Worm (Caenorhabditis elegans) whole organism, young adult: ENCODE measurements around the gene srg-65.

Experiments
- F49E8.2 ChIP-seq: sonication (generic microtip); optimal IDR thresholded peaks from 3 replicates; lab custom pipeline; 2017; ENCODE audit warnings: missing genetic modification characterization, mild to moderate bottlenecking, missing compliant biosample characterization, antibody characterized with exemption, moderate library complexity; ENCODE audit not compliant: insufficient read depth
- K12H6.12 ChIP-seq: fragments of 200-800 bp; sonication (Bioruptor generic); optimal IDR thresholded peaks from 2 replicates; lab custom pipeline; 2018; ENCODE audit warnings: mild to moderate bottlenecking, missing genetic modification characterization, missing compliant biosample characterization
- Y95B8A.8 ChIP-seq: fragments of 200-800 bp; sonication (Bioruptor generic); IDR thresholded peaks from 2 replicates; pipeline ENCODE4 v1.3.6; 2022; ENCODE audit warnings: missing genetic modification reagents, missing genetic modification characterization, missing compliant biosample characterization
- ama-1 ChIP-seq, 3 experiments: fragments of 150-350 bp in 1 of 3; sonication (generic microtip) in 2 of 3; optimal IDR thresholded peaks; 2 replicates each; lab custom pipeline; 2014 to 2018; ENCODE audit warnings: missing biosample characterization in 2 of 3, missing genetic modification characterization in 2 of 3, missing genetic modification reagents in 2 of 3
- ccch-3 ChIP-seq: fragments of 200-800 bp; sonication (Bioruptor generic); optimal IDR thresholded peaks from 2 replicates; lab custom pipeline; 2018; ENCODE audit warnings: mild to moderate bottlenecking, missing genetic modification characterization, missing compliant biosample characterization
- ceh-58 ChIP-seq: fragments of 200-800 bp; sonication (Bioruptor generic); IDR thresholded peaks from 2 replicates; pipeline ENCODE4 v1.3.6; 2022; ENCODE audit warnings: missing genetic modification characterization, missing compliant biosample characterization
- dpff-1 ChIP-seq: sonication (generic microtip); optimal IDR thresholded peaks from 2 replicates; lab custom pipeline; 2017; ENCODE audit warnings: mild to moderate bottlenecking, missing genetic modification characterization, missing compliant biosample characterization
- egl-44 ChIP-seq: fragments of 200-800 bp; sonication (Bioruptor generic); IDR thresholded peaks from 2 replicates; pipeline ENCODE4 v1.3.6; 2022; ENCODE audit warnings: missing genetic modification reagents, missing genetic modification characterization, missing compliant biosample characterization
- hlh-12 ChIP-seq: sonication (generic microtip); optimal IDR thresholded peaks from 2 replicates; lab custom pipeline; 2016; ENCODE audit warnings: missing genetic modification characterization, missing compliant biosample characterization
- ztf-3 ChIP-seq: fragments of 200-800 bp; sonication (Bioruptor generic); optimal IDR thresholded peaks from 2 replicates; lab custom pipeline; 2018; ENCODE audit warnings: mild to moderate bottlenecking, missing genetic modification characterization, missing compliant biosample characterization

DNA sequence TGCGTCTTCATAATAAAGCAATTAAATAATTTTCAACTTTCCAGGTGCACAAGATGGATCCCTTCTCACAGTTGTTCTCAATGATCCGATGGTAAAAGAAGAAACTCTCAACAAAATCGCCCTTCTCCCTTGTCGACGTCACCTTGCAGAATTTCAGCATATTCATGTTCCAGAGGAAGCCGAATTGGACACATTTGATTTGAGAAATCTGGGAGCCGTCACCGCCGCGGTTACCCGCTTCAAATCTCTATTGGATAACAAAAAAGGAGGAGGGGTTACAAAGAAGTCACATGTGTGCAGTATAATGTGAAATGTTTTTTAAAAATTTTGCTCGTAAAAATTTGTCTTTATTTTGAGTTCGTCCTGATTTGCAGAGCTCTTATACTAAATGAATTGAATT is 17.9 kb upstream of the srg-65 start:
- TF ChIP-seq dpff-1 (tag; lab: Kevin White, UChicago), result no peak
- no peak for TF ChIP-seq ceh-58 (GFP tag; lab: Robert Waterston, UW)
- no peak for TF ChIP-seq F49E8.2
- no peak for TF ChIP-seq ccch-3 (GFP tag; lab: Kevin White, UChicago)
- 0 out of 2 replicates have a peak, but pooled peaks have one; percentile 58 for TF ChIP-seq Y95B8A.8 (GFP tag; lab: Robert Waterston, UW)
- no peak for TF ChIP-seq hlh-12 (tag; lab: Kevin White, UChicago)
- TF ChIP-seq K12H6.12 (tag; lab: Kevin White, UChicago), result no peak
- no peak for TF ChIP-seq egl-44 (GFP tag; lab: Robert Waterston, UW)
- TF ChIP-seq ztf-3 (GFP tag; lab: Kevin White, UChicago), result no peak
- TF ChIP-seq ama-1 (optimal IDR thresholded peaks at IDR 0.05; lab: Kevin White, UChicago), result peak; percentile 86
- TF ChIP-seq ama-1 (GFP tag; optimal IDR thresholded peaks at IDR 0.05; lab: Kevin White, UChicago), result no peak
